Fruit fly (Drosophila melanogaster): Measurements from ENCODE around the gene Qtzl.

dm6 chr2L:11981210-11981609, 14.3 kb upstream of the Qtzl start, which contains the start of gene CG16965:
- TF ChIP-seq ems (GFP tag; optimal IDR thresholded peaks at IDR 0.05): no peak
- no peak for TF ChIP-seq psq (GFP tag; optimal IDR thresholded peaks at IDR 0.05)
- TF ChIP-seq Rfx (GFP tag; IDR thresholded peaks at IDR 0.05): no peak

Data from whole organism, embryonic.